Fruit fly (Drosophila melanogaster): ENCODE measurements around the gene Setd3.

Setd3 gene

dm6 chrX:6997653-6998491 lies 29.3 kb upstream of the Setd3 start (continued):
- TF ChIP-seq CG5245 (GFP tag; optimal IDR thresholded peaks at IDR 0.05) = no peak
- TF ChIP-seq D (optimal IDR thresholded peaks at IDR 0.05) = no peak
- peak; percentile 42 for TF ChIP-seq D (GFP tag; optimal IDR thresholded peaks at IDR 0.05)
- TF ChIP-seq Max (GFP tag; optimal IDR thresholded peaks at IDR 0.05) = no peak
- TF ChIP-seq Dfd (GFP tag; optimal IDR thresholded peaks at IDR 0.05) = no peak
- no peak for TF ChIP-seq ash1 (GFP tag; optimal IDR thresholded peaks at IDR 0.05)
- TF ChIP-seq CG32532 (GFP tag; IDR thresholded peaks at IDR 0.05) = no peak
- TF ChIP-seq Hr78 (GFP tag; optimal IDR thresholded peaks at IDR 0.05) = peak in 1 of 2 experiments; percentile 10
- no peak for TF ChIP-seq sc (optimal IDR thresholded peaks at IDR 0.05)
- peak; percentile 32 for TF ChIP-seq sc (GFP tag; optimal IDR thresholded peaks at IDR 0.05)
- peak; percentile 35 for TF ChIP-seq Abd-B (GFP tag; optimal IDR thresholded peaks at IDR 0.05)
- no peak for TF ChIP-seq ERR (GFP tag; optimal IDR thresholded peaks at IDR 0.05)
- no peak for TF ChIP-seq lab (GFP tag; optimal IDR thresholded peaks at IDR 0.05)
- no peak for TF ChIP-seq CG11723 (GFP tag; optimal IDR thresholded peaks at IDR 0.05)
- peak; percentile 14 for TF ChIP-seq CG12236 (GFP tag; optimal IDR thresholded peaks at IDR 0.05)
- TF ChIP-seq D19B (GFP tag; optimal IDR thresholded peaks at IDR 0.05) = no peak
- TF ChIP-seq CG10366 (GFP tag; IDR thresholded peaks at IDR 0.05) = no peak
- no peak for TF ChIP-seq CG34376 (GFP tag; optimal IDR thresholded peaks at IDR 0.05)
- TF ChIP-seq repo (GFP tag; optimal IDR thresholded peaks at IDR 0.05) = no peak
- TF ChIP-seq jumu (GFP tag; optimal IDR thresholded peaks at IDR 0.05) = no peak
- no peak for TF ChIP-seq Taf1 (GFP tag; IDR thresholded peaks at IDR 0.05)
- TF ChIP-seq CG1602 (GFP tag; optimal IDR thresholded peaks at IDR 0.05) = peak; percentile 14
- no peak for TF ChIP-seq grn (GFP tag; optimal IDR thresholded peaks at IDR 0.05)
- no peak for TF ChIP-seq seq (GFP tag; IDR thresholded peaks at IDR 0.05)
- no peak for TF ChIP-seq MESR4 (GFP tag; optimal IDR thresholded peaks at IDR 0.05)
- peak; percentile 0 for TF ChIP-seq CG4820 (GFP tag; optimal IDR thresholded peaks at IDR 0.05)
- peak; percentile 41 for TF ChIP-seq twi (tag; optimal IDR thresholded peaks at IDR 0.05)
- TF ChIP-seq CG12769 (tag; optimal IDR thresholded peaks at IDR 0.05) = no peak
- no peak for TF ChIP-seq CG1233 (GFP tag; optimal IDR thresholded peaks at IDR 0.05)
- TF ChIP-seq hth (optimal IDR thresholded peaks at IDR 0.05) = no peak
- TF ChIP-seq Kr (GFP tag; optimal IDR thresholded peaks at IDR 0.05) = peak; percentile 46
- TF ChIP-seq hbn (GFP tag; IDR thresholded peaks at IDR 0.05; ENCODE audit: partially characterized antibody) = no peak
- TF ChIP-seq Mes4 (GFP tag; optimal IDR thresholded peaks at IDR 0.05) = no peak
- peak; percentile 4 for TF ChIP-seq CG1603 (tag; optimal IDR thresholded peaks at IDR 0.05)
- TF ChIP-seq ro (GFP tag; IDR thresholded peaks at IDR 0.05) = no peak
- no peak for TF ChIP-seq CG7357 (GFP tag; IDR thresholded peaks at IDR 0.05)
- TF ChIP-seq BtbVII (GFP tag; optimal IDR thresholded peaks at IDR 0.05) = peak; percentile 15
- TF ChIP-seq CG1529 (GFP tag; optimal IDR thresholded peaks at IDR 0.05) = no peak
- TF ChIP-seq ATbp (GFP tag; optimal IDR thresholded peaks at IDR 0.05) = peak; percentile 6
- TF ChIP-seq CG10321 (GFP tag; IDR thresholded peaks at IDR 0.05) = no peak
- TF ChIP-seq Aef1 (GFP tag; IDR thresholded peaks at IDR 0.05) = no peak
- TF ChIP-seq ftz-f1 (GFP tag; optimal IDR thresholded peaks at IDR 0.05) = no peak
- TF ChIP-seq cg (GFP tag; optimal IDR thresholded peaks at IDR 0.05) = peak; percentile 54
- no peak for TF ChIP-seq Opbp (GFP tag; IDR thresholded peaks at IDR 0.05; ENCODE audit: partially characterized antibody)
- TF ChIP-seq Med (GFP tag) = peak; percentile 79
- no peak for TF ChIP-seq cato (GFP tag; optimal IDR thresholded peaks at IDR 0.05; ENCODE audit: borderline replicate concordance)
- TF ChIP-seq E2f1 (GFP tag; IDR thresholded peaks at IDR 0.05) = no peak
- TF ChIP-seq pros (GFP tag; optimal IDR thresholded peaks at IDR 0.05) = no peak
- TF ChIP-seq NC2α (GFP tag; optimal IDR thresholded peaks at IDR 0.05) = no peak
- no peak for TF ChIP-seq ara (GFP tag; IDR thresholded peaks at IDR 0.05)
